Fruit fly (Drosophila melanogaster) ovary, adult (tissue): ENCODE results near the gene spel1.

Experiments
- CG17801 ChIP-seq: fragments of 200-800 bp; optimal IDR thresholded peaks from 2 replicates; lab custom pipeline; 2019; ENCODE audit warnings: missing biosample characterization, mild to moderate bottlenecking, missing genetic modification characterization, moderate library complexity; ENCODE audit not compliant: partially characterized antibody

The spel1 gene

dm6 chr2L:14356279-14356678 lies 5.6 kb upstream of the spel1 start:
- no peak for TF ChIP-seq CG17801 (GFP tag; lab: Kevin White, UChicago)

- no peak for TF ChIP-seq CG17801 (GFP tag; lab: Kevin White, UChicago)
Measured at dm6 chr2L:14356793-14357372, 5.0 kb upstream of the spel1 start.

dm6 chr2L:14358780-14359462 lies 2.9 kb upstream of the spel1 start, which contains the start of gene Pgant35A:
Pgant35A (plus strand) TSS chr2L:14359252.
- TF ChIP-seq CG17801 (GFP tag; lab: Kevin White, UChicago): no peak

DNA sequence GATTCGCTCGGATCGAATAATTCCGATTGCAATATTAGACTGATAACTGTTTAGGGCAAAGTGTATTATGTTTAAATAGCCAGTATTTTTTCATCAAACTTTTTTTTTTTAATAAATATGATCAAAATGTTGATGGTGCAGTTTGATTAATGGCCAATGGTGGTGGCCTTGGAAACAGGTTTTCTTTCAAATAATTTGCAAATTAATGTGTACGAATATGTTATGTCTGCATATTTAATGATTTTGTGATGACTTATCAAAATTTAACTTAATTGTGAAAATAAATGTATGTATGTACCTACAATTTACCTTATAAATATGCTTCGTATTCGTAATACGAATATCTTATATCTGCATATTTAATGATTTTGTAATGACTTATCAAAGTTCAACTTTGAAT lies 588 bp upstream of the spel1 start:
- TF ChIP-seq CG17801 (GFP tag; lab: Kevin White, UChicago): no peak

- no peak for TF ChIP-seq CG17801 (GFP tag; lab: Kevin White, UChicago)
Measured at dm6 chr2L:14366590-14367273, 4.9 kb downstream of the spel1 start.

- TF ChIP-seq CG17801 (GFP tag; lab: Kevin White, UChicago): no peak
Measured at dm6 chr2L:14367274-14367669, 5.4 kb downstream of the spel1 start.

DNA sequence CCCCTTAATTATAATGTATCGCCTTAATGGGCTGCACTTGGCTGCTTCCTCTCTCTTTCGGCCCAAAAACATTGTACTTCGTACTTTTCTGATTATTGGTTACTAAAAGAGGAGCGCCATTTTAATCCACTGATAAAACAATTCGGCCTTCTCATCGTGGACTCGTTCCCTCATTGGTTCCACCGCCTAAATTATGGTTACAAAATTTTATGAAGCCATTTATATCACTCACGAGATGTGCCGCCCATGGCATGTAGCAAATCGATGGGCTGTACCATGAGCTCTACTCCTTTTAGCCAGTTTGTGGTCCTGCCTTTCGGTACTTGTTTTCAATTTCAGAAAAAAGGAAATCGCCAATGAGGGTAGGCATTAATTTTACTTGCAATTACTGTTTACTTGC lies 7.0 kb downstream of the spel1 start:
- no peak for TF ChIP-seq CG17801 (GFP tag; lab: Kevin White, UChicago)

dm6 chr2L:14369933-14370776 lies 8.3 kb downstream of the spel1 start:
- no peak for TF ChIP-seq CG17801 (GFP tag; lab: Kevin White, UChicago)

DNA sequence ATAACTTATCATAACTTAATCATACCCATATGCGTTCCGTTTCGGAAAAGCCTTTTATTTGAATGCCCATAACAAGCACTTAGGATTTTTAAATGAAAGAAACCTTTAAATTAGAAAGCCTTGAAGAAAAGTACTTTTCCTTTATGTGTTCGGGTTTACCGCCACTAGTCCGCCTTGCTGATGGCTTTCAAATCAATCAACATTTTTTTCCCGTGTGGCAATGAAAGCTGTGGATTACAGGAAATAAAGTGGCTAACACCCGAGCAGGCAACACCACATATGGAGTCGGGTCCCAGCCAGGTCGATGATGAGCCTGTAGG lies 8.9 kb downstream of the spel1 start:
- TF ChIP-seq CG17801 (GFP tag; lab: Kevin White, UChicago): no peak

DNA sequence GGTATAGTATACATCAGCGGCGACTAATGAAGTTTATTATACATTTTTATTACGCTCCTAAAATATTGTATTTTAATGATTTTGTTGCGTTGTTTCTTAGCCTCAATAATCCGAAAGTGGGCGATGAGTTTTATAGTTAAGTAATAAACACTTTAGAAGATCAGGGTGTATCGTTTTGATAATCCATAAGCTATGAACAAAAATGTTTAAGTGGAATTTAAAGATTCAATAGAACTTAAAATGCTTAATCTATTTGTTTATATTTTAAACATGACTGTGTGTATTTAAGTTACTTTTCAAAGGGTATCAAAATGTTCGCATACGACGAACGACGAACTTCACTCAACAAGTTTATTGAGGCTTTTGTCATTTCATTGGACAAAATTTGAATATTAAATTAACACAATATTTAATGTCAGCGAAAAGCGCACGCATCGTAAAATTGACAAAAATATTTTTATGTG lies 10.4 kb downstream of the spel1 start:
- no peak for TF ChIP-seq CG17801 (GFP tag; lab: Kevin White, UChicago)

- no peak for TF ChIP-seq CG17801 (GFP tag; lab: Kevin White, UChicago)
Measured at dm6 chr2L:14373250-14373649, 11.4 kb downstream of the spel1 start.

DNA sequence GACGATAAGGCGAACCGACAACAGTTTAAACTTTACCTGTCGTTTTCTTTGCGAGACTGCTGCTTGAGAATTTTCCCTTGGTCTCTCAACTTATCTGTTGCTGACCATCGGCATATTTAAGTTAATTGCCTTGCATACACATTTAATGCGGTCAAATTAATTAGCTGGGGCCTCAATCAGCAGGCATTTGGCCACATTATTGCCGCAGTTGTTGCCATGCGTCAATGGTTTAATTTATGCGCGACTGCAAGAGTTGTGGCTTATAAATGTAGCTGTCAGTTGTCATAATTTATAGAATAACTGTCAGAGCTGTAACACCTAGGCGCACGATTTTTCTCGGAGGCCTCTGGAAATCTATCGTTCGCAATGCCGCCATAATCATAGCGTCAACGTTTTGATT lies 12.2 kb downstream of the spel1 start:
- no peak for TF ChIP-seq CG17801 (GFP tag; lab: Kevin White, UChicago)

DNA sequence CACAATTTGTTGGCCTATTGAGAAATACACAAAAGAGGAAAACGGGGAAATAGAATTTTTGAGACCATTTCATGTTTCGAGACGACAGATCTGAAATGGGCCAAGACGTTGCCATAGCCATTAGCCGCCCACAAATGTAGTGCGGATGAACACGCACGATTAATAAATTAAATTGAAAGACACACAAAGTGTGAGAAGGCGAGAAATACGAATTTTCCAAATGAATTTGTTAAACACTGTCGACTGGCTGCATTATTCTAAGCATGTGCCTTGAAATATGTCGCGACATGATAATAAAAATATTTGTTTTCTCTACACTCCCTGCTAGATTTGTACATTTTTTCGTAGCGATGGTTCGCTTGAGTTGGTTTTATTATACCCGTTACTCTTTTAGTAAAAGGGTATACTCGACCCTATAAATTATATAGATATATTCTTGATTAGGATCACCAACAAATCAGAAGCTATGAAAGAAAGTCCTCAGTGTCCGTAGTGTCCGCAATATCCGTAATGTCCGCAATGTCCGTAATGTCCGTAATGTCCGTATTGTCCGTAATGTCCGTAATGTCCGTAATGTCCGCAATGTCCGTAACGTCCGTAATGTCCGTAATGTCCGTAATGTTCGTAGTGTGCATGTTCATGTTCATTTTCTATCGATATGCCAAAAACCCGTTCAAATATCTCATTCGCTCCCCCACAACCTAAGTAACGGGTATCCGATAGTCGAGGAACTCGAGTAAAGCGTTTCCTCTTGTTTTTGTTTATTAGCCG lies 14.8 kb downstream of the spel1 start:
- TF ChIP-seq CG17801 (GFP tag; lab: Kevin White, UChicago): no peak

DNA sequence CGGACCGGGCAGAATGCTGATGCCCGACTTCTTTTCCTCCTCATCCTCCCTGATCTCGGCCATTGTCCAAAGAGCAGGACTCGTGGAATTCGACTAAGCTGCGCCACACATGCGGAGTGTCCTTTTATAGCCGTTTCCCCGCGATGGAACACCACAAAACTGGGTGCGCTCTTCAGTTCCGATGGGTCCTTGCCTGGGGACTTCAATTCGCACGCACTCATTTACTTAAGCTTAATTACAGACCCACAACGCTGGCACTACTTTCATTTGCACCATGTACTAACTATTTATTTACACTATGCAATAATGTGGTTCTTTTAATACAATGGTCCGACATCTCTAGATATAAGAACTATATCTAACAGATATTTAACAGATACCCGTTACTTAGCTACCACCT lies 19.2 kb downstream of the spel1 start, which contains the start of gene ppk:
TSS of gene ppk (minus strand) at position 101 of the 400 bp plus-strand sequence.
- no peak for TF ChIP-seq CG17801 (GFP tag; lab: Kevin White, UChicago)
